Fruit fly (Drosophila melanogaster) whole organism, prepupa: ENCODE results near the gene Mnt.

Experiments used
- Blimp-1 ChIP-seq: fragments of 200-800 bp; sonication (Bioruptor generic); optimal IDR thresholded peaks from 3 replicates; lab custom pipeline; 2017; ENCODE audit warnings: missing biosample characterization, missing genetic modification characterization, mild to moderate bottlenecking, moderate library complexity, missing genetic modification reagents
- CG10669 ChIP-seq: fragments of 200-800 bp; sonication (Bioruptor generic); optimal IDR thresholded peaks from 3 replicates; lab custom pipeline; 2018; ENCODE audit warnings: missing biosample characterization, mild to moderate bottlenecking, missing genetic modification characterization, moderate library complexity
- CG11294 ChIP-seq: fragments of 200-800 bp; sonication (Bioruptor generic); IDR thresholded peaks from 2 replicates; pipeline ENCODE4 v1.3.6; 2022; ENCODE audit warnings: missing biosample characterization, missing genetic modification characterization
- CG11762 ChIP-seq: fragments of 200-800 bp; sonication (Bioruptor generic); optimal IDR thresholded peaks from 3 replicates; lab custom pipeline; 2016; ENCODE audit warnings: missing biosample characterization, missing genetic modification characterization; ENCODE audit not compliant: insufficient read depth
- CG11902 ChIP-seq: fragments of 200-800 bp; sonication (Bioruptor generic); optimal IDR thresholded peaks from 3 replicates; lab custom pipeline; 2016; ENCODE audit warnings: missing biosample characterization, missing genetic modification characterization
- CG15336 ChIP-seq: fragments of 200-800 bp; sonication (Bioruptor generic); IDR thresholded peaks from 2 replicates; pipeline ENCODE4 v1.3.6; 2022; ENCODE audit warnings: missing biosample characterization, missing genetic modification characterization
- CG16779 ChIP-seq: fragments of 200-800 bp; sonication (Bioruptor generic); optimal IDR thresholded peaks from 3 replicates; lab custom pipeline; 2017; ENCODE audit warnings: missing biosample characterization, mild to moderate bottlenecking, missing genetic modification characterization
- CG3032 ChIP-seq: fragments of 200-800 bp; optimal IDR thresholded peaks from 2 replicates; lab custom pipeline; 2019; ENCODE audit warnings: missing biosample characterization, mild to moderate bottlenecking, missing genetic modification characterization, moderate library complexity
- CG31627 ChIP-seq: fragments of 200-800 bp; sonication (Bioruptor generic); optimal IDR thresholded peaks from 3 replicates; lab custom pipeline; 2016; ENCODE audit warnings: missing biosample characterization, missing genetic modification characterization
- CG32006 ChIP-seq: fragments of 200-800 bp; sonication (Bioruptor generic); optimal IDR thresholded peaks from 3 replicates; lab custom pipeline; 2017; ENCODE audit warnings: missing biosample characterization, mild to moderate bottlenecking, missing genetic modification characterization
- CG34406 ChIP-seq: fragments of 200-800 bp; sonication (Bioruptor generic); optimal IDR thresholded peaks from 3 replicates; lab custom pipeline; 2016; ENCODE audit warnings: missing biosample characterization, missing genetic modification characterization
- CG4318 ChIP-seq: fragments of 200-800 bp; sonication (Bioruptor generic); optimal IDR thresholded peaks from 3 replicates; lab custom pipeline; 2017; ENCODE audit warnings: missing biosample characterization, mild to moderate bottlenecking, missing genetic modification characterization
- CG6163 ChIP-seq: fragments of 200-800 bp; sonication (Bioruptor generic); IDR thresholded peaks from 3 replicates; pipeline ENCODE4 v1.3.6; 2022; ENCODE audit warnings: missing biosample characterization, missing genetic modification characterization
- CG6276 ChIP-seq: fragments of 200-800 bp; sonication (Bioruptor generic); optimal IDR thresholded peaks from 2 replicates; lab custom pipeline; 2017; ENCODE audit warnings: missing biosample characterization, mild to moderate bottlenecking, missing genetic modification characterization
- CG6808 ChIP-seq: fragments of 200-800 bp; sonication (Bioruptor generic); optimal IDR thresholded peaks from 3 replicates; lab custom pipeline; 2017; ENCODE audit warnings: missing biosample characterization, missing genetic modification characterization, mild to moderate bottlenecking, moderate library complexity, missing genetic modification reagents
- CG6854 ChIP-seq: fragments of 200-800 bp; sonication (Bioruptor generic); optimal IDR thresholded peaks from 2 replicates; lab custom pipeline; 2017; ENCODE audit warnings: missing biosample characterization, mild to moderate bottlenecking, missing genetic modification characterization
- CG7368 ChIP-seq: fragments of 200-800 bp; sonication (Bioruptor generic); optimal IDR thresholded peaks from 3 replicates; lab custom pipeline; 2016; ENCODE audit warnings: missing biosample characterization, missing genetic modification characterization
- CG8119 ChIP-seq: fragments of 200-800 bp; sonication (Bioruptor generic); IDR thresholded peaks from 3 replicates; pipeline ENCODE4 v1.3.6; 2022; ENCODE audit warnings: missing biosample characterization, missing genetic modification characterization
- CG8319 ChIP-seq: fragments of 200-800 bp; sonication (Bioruptor generic); optimal IDR thresholded peaks from 3 replicates; lab custom pipeline; 2016; ENCODE audit warnings: missing biosample characterization, missing genetic modification characterization
- CG8632 ChIP-seq: fragments of 200-800 bp; sonication (Bioruptor generic); optimal IDR thresholded peaks from 3 replicates; lab custom pipeline; 2016; ENCODE audit warnings: missing biosample characterization, missing genetic modification characterization
- Eip75B ChIP-seq: fragments of 200-800 bp; sonication (Bioruptor generic); optimal IDR thresholded peaks from 3 replicates; lab custom pipeline; 2016; ENCODE audit warnings: missing biosample characterization, missing genetic modification characterization
- Eip78C ChIP-seq: fragments of 200-800 bp; sonication (Bioruptor generic); peaks from one replicate; lab custom pipeline; 2016; ENCODE audit warnings: missing biosample characterization, missing genetic modification characterization
- Eip93F ChIP-seq: fragments of 200-800 bp; sonication (Bioruptor generic); optimal IDR thresholded peaks from 2 replicates; lab custom pipeline; 2016; ENCODE audit warnings: missing biosample characterization, mild to moderate bottlenecking, missing genetic modification characterization
- Gug ChIP-seq: fragments of 200-800 bp; sonication (Bioruptor generic); IDR thresholded peaks from 2 replicates; pipeline ENCODE4 v1.3.6; 2022; ENCODE audit warnings: missing biosample characterization, missing genetic modification characterization
- Hr38 ChIP-seq: sonication (Bioruptor generic); optimal IDR thresholded peaks from 2 replicates; lab custom pipeline; 2016; ENCODE audit warnings: missing biosample characterization, missing genetic modification characterization
- Hr39 ChIP-seq: fragments of 200-800 bp; sonication (Bioruptor generic); optimal IDR thresholded peaks from 2 replicates; lab custom pipeline; 2016; ENCODE audit warnings: missing biosample characterization, missing genetic modification characterization
- Hr4 ChIP-seq: fragments of 200-800 bp; sonication (Bioruptor generic); optimal IDR thresholded peaks from 3 replicates; lab custom pipeline; 2016; ENCODE audit warnings: missing biosample characterization, missing genetic modification characterization
- Lpt ChIP-seq: fragments of 200-800 bp; sonication (Bioruptor generic); optimal IDR thresholded peaks from 3 replicates; lab custom pipeline; 2016; ENCODE audit warnings: missing biosample characterization, missing genetic modification characterization
- OdsH ChIP-seq: fragments of 200-800 bp; sonication (Bioruptor generic); optimal IDR thresholded peaks from 3 replicates; lab custom pipeline; 2016; ENCODE audit warnings: missing biosample characterization, missing genetic modification characterization
- Sox14 ChIP-seq: fragments of 200-800 bp; sonication (Bioruptor generic); optimal IDR thresholded peaks from 3 replicates; lab custom pipeline; 2016; ENCODE audit warnings: missing biosample characterization, missing genetic modification characterization
- achi ChIP-seq: fragments of 200-800 bp; sonication (Bioruptor generic); optimal IDR thresholded peaks from 3 replicates; lab custom pipeline; 2016; ENCODE audit warnings: missing biosample characterization, missing genetic modification characterization
- acj6 ChIP-seq: fragments of 200-800 bp; sonication (Bioruptor generic); optimal IDR thresholded peaks from 3 replicates; lab custom pipeline; 2016; ENCODE audit warnings: missing biosample characterization, missing genetic modification characterization
- cyc ChIP-seq: fragments of 200-800 bp; sonication (Bioruptor generic); optimal IDR thresholded peaks from 3 replicates; lab custom pipeline; 2016; ENCODE audit warnings: missing biosample characterization, missing genetic modification characterization
- dac ChIP-seq: fragments of 200-800 bp; sonication (Bioruptor generic); optimal IDR thresholded peaks from 2 replicates; lab custom pipeline; 2017; ENCODE audit warnings: missing biosample characterization, mild to moderate bottlenecking, missing genetic modification characterization
- eg ChIP-seq: fragments of 200-800 bp; sonication (Bioruptor generic); IDR thresholded peaks from 3 replicates; pipeline ENCODE4 v1.3.6; 2022; ENCODE audit warnings: missing biosample characterization, missing genetic modification characterization
- esn ChIP-seq: fragments of 200-800 bp; sonication (Bioruptor generic); optimal IDR thresholded peaks from 2 replicates; lab custom pipeline; 2016; ENCODE audit warnings: missing biosample characterization, mild to moderate bottlenecking, missing genetic modification characterization, moderate library complexity
- fd85E ChIP-seq: fragments of 200-800 bp; sonication (Bioruptor generic); optimal IDR thresholded peaks from 3 replicates; lab custom pipeline; 2016; ENCODE audit warnings: missing biosample characterization, missing genetic modification characterization
- fkh ChIP-seq: fragments of 200-800 bp; sonication (Bioruptor generic); optimal IDR thresholded peaks from 3 replicates; lab custom pipeline; 2017; ENCODE audit warnings: missing biosample characterization, mild to moderate bottlenecking, missing genetic modification characterization, moderate library complexity
- net ChIP-seq: fragments of 200-800 bp; sonication (Bioruptor generic); optimal IDR thresholded peaks from 3 replicates; lab custom pipeline; 2016; ENCODE audit warnings: missing biosample characterization, missing genetic modification characterization
- pdm3 ChIP-seq: fragments of 200-800 bp; sonication (Bioruptor generic); optimal IDR thresholded peaks from 3 replicates; lab custom pipeline; 2016; ENCODE audit warnings: missing biosample characterization, missing genetic modification characterization
- salr ChIP-seq, 2 experiments: fragments of 200-800 bp; sonication (Bioruptor generic); optimal IDR thresholded peaks; 3 replicates each; lab custom pipeline; 2016 to 2018; ENCODE audit warnings: missing biosample characterization in 2 of 2, missing genetic modification characterization in 2 of 2, mild to moderate bottlenecking in 1 of 2
- ss ChIP-seq, 2 experiments: fragments of 200-800 bp; sonication (Bioruptor generic); optimal IDR thresholded peaks; 2 replicates in 1 of 2; 3 replicates in 1 of 2; lab custom pipeline; 2017 to 2018; ENCODE audit warnings: mild to moderate bottlenecking in 2 of 2, missing biosample characterization in 2 of 2, missing genetic modification characterization in 2 of 2, moderate library complexity in 1 of 2
- svp ChIP-seq: fragments of 200-800 bp; sonication (Bioruptor generic); peaks from one replicate; lab custom pipeline; 2016; ENCODE audit warnings: missing biosample characterization, missing genetic modification characterization
- vri ChIP-seq: fragments of 200-800 bp; sonication (Bioruptor generic); optimal IDR thresholded peaks from 3 replicates; lab custom pipeline; 2016; ENCODE audit warnings: missing biosample characterization, mild to moderate bottlenecking, missing genetic modification characterization

The Mnt gene

dm6 chrX:3710531-3711084 is 39.0 kb downstream of the Mnt start (continued):
- no peak for TF ChIP-seq CG11762 (GFP tag; lab: Kevin White, UChicago)
- TF ChIP-seq ss (GFP tag; optimal IDR thresholded peaks at IDR 0.05; lab: Kevin White, UChicago), result no peak
- TF ChIP-seq Gug, result no peak
- no peak for TF ChIP-seq acj6 (GFP tag; lab: Kevin White, UChicago)
- no peak for TF ChIP-seq CG31627 (GFP tag; lab: Kevin White, UChicago)
- no peak for TF ChIP-seq salr (GFP tag; optimal IDR thresholded peaks at IDR 0.05; lab: Kevin White, UChicago)
- no peak for TF ChIP-seq CG16779 (tag; lab: Kevin White, UChicago)
- no peak for TF ChIP-seq CG8632 (GFP tag; lab: Kevin White, UChicago)
- TF ChIP-seq fkh (GFP tag; lab: Kevin White, UChicago), result no peak
- TF ChIP-seq vri (GFP tag; lab: Kevin White, UChicago), result peak; percentile 28
- TF ChIP-seq CG3032, result no peak
- no peak for TF ChIP-seq CG6854 (GFP tag; lab: Kevin White, UChicago)
- no peak for TF ChIP-seq Eip93F (GFP tag; lab: Kevin White, UChicago)
- TF ChIP-seq dac, result no peak
- TF ChIP-seq Hr38 (GFP tag; lab: Kevin White, UChicago), result no peak
- TF ChIP-seq CG8319 (GFP tag; lab: Kevin White, UChicago), result no peak
- no peak for TF ChIP-seq Sox14 (GFP tag; lab: Kevin White, UChicago)
- TF ChIP-seq, all 60 proteins: peak for 14

- TF ChIP-seq Hr4, result peak; percentile 77
- TF ChIP-seq salr (GFP tag; optimal IDR thresholded peaks at IDR 0.05; lab: Kevin White, UChicago), result peak in 1 of 2 experiments; percentile 31
- peak; percentile 20; the same call in 1 of the 2 replicates for TF ChIP-seq CG11294 (GFP tag; lab: Robert Waterston, UW)
- TF ChIP-seq Eip78C (GFP tag; lab: Kevin White, UChicago), result peak; percentile 69
- TF ChIP-seq net (GFP tag; lab: Kevin White, UChicago), result peak; percentile 10
- TF ChIP-seq CG15336, result peak; percentile 75
- TF ChIP-seq CG6163 (GFP tag; lab: Robert Waterston, UW), result peak; percentile 34; the same call in 1 of the 3 replicates
- TF ChIP-seq CG7368 (GFP tag; lab: Kevin White, UChicago), result no peak
- no peak for TF ChIP-seq CG16779 (tag; lab: Kevin White, UChicago)
- peak; percentile 24 for TF ChIP-seq pdm3 (GFP tag; lab: Kevin White, UChicago)
- peak; percentile 5 for TF ChIP-seq OdsH (GFP tag; lab: Kevin White, UChicago)
- TF ChIP-seq achi, result no peak
- peak; percentile 74 for TF ChIP-seq CG32006
- TF ChIP-seq vri (GFP tag; lab: Kevin White, UChicago), result no peak
- TF ChIP-seq CG6808 (GFP tag; lab: Kevin White, UChicago), result no peak
- no peak for TF ChIP-seq esn (GFP tag; lab: Kevin White, UChicago)
- TF ChIP-seq dac, result peak; percentile 52
- peak; percentile 54 for TF ChIP-seq Lpt (GFP tag; lab: Kevin White, UChicago)
- no peak for TF ChIP-seq svp (GFP tag; lab: Kevin White, UChicago)
- no peak for TF ChIP-seq Gug
- no peak for TF ChIP-seq CG8319 (GFP tag; lab: Kevin White, UChicago)
- no peak for TF ChIP-seq fkh (GFP tag; lab: Kevin White, UChicago)
- peak; percentile 67 for TF ChIP-seq eg
- no peak for TF ChIP-seq Hr38 (GFP tag; lab: Kevin White, UChicago)
- TF ChIP-seq CG11762 (GFP tag; lab: Kevin White, UChicago), result no peak
- no peak for TF ChIP-seq fd85E (GFP tag; lab: Kevin White, UChicago)
- TF ChIP-seq Hr39 (GFP tag; lab: Kevin White, UChicago), result no peak
- TF ChIP-seq Eip75B, result no peak
- TF ChIP-seq CG11902 (GFP tag; lab: Kevin White, UChicago), result no peak
- TF ChIP-seq CG10669, result no peak
- no peak for TF ChIP-seq cyc (GFP tag; lab: Kevin White, UChicago)
- peak; percentile 61 for TF ChIP-seq CG6276 (GFP tag; lab: Kevin White, UChicago)
- TF ChIP-seq acj6 (GFP tag; lab: Kevin White, UChicago), result no peak
- no peak for TF ChIP-seq Blimp-1
- TF ChIP-seq CG8119 (GFP tag; lab: Robert Waterston, UW), result peak; percentile 77
- TF ChIP-seq CG4318 (GFP tag; lab: Kevin White, UChicago), result peak; percentile 73
- TF ChIP-seq CG34406 (GFP tag; lab: Kevin White, UChicago), result no peak
Measured at dm6 chrX:3714020-3714419, 42.4 kb downstream of the Mnt start.
